Fruit fly (Drosophila melanogaster): ENCODE measurements around the gene CG42371.

dm6 chr2L:2236722-2237121 is 19.7 kb upstream of the CG42371 start, which contains the start of gene Sec24CD:
- TF ChIP-seq Dll (optimal IDR thresholded peaks at IDR 0.05) (no peak), psq (optimal IDR thresholded peaks at IDR 0.05) (no peak), usp (GFP tag; optimal IDR thresholded peaks at IDR 0.05) (no peak), EcR (GFP tag; optimal IDR thresholded peaks at IDR 0.05) (no peak), pan (optimal IDR thresholded peaks at IDR 0.05) (no peak)

Data from whole organism.